Worm (Caenorhabditis elegans): ENCODE data around the gene F17C11.26.

F17C11.26 gene

DNA sequence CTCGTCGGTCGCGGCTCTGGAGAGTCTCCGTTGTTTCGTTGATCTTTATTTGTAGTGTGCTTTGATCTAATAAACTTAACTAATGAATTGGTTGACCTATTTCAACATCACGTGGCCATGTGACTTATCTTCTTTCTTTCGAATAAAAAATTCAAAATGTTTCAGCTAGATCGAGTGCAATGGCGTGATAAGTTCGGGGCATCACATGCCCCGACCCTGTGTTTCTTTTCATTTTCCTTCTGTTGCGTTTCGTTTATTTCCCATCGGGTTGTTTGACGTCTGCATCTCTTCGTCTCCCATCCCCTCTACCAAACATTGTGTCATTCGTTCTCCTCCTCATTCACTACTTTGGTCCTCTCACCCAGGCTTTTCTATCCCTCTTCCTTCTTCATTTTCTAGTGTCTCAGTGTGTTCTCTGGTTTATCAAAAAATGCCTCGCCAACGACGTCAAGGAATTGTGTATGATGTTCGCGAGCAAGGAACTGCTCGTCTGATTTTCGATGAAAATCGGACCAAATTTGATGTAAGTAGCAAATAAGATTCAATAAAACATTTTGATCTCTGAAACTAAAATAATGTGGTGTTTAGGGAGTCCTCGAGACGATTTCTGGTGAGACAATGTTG lies 10.5 kb downstream of the F17C11.26 start, which contains the start of gene F17C11.4:
F17C11.4 (plus strand) TSS at position 206 of the 624 bp plus-strand sequence.
- TF ChIP-seq tbx-2 (tag; optimal IDR thresholded peaks at IDR 0.05) (peak; percentile 42), dve-1 (tag; optimal IDR thresholded peaks at IDR 0.05) (no peak), unc-42 (tag; optimal IDR thresholded peaks at IDR 0.05) (peak; percentile 29), unc-55 (GFP tag; optimal IDR thresholded peaks at IDR 0.05) (peak; percentile 5), nfya-1 (tag; optimal IDR thresholded peaks at IDR 0.05) (peak; percentile 19), hlh-30 (tag; optimal IDR thresholded peaks at IDR 0.05; ENCODE audit: insufficient read depth) (peak; percentile 51), C08G9.2 (tag; optimal IDR thresholded peaks at IDR 0.05) (peak; percentile 8), pat-9 (tag; optimal IDR thresholded peaks at IDR 0.05) (no peak), rnt-1 (tag; optimal IDR thresholded peaks at IDR 0.05) (peak; percentile 9), ceh-18 (tag; optimal IDR thresholded peaks at IDR 0.05) (peak; percentile 90), hlh-13 (GFP tag; optimal IDR thresholded peaks at IDR 0.05) (no peak), ceh-31 (tag; optimal IDR thresholded peaks at IDR 0.05) (peak; percentile 27)

DNA sequence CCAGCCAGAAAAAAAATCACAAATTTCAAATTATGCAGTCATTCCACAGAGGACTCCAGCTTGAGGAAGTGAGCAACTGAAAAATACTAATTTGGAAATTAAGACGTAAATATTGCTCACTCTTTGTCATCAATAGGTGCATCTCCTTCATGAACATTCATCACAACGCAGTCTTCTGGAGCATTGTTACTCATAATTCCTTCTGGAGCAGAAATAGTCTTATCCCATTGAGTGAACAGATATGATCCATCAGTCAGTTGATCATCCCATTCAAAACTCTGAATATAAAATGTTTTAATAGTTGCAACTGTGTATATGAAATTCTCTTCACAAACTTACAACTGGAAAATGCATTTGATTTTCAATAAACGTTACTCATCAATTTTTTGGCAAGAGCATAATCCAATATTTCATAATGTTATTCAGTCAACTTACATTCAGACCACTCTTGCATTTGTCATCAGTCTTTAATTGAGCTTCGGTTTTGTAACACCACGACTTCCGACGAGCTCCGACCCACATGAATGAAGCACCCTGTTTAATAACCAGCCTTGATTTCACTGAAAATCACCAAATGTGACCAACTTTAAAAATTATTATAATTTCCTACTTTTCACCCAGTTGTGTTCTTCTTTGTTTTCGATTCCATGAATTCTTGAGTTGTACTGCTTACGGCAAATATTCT lies 12.4 kb downstream of the F17C11.26 start:
- TF ChIP-seq pha-4 (tag; optimal IDR thresholded peaks at IDR 0.05) (no peak), K02D7.2 (tag; optimal IDR thresholded peaks at IDR 0.05) (no peak), ref-2 (tag; optimal IDR thresholded peaks at IDR 0.05) (no peak), Y22D7AL.16 (tag; optimal IDR thresholded peaks at IDR 0.05) (no peak), ahr-1 (tag; optimal IDR thresholded peaks at IDR 0.05) (no peak), pat-9 (tag; optimal IDR thresholded peaks at IDR 0.05) (no peak), ceh-19 (GFP tag; optimal IDR thresholded peaks at IDR 0.05) (no peak)

DNA sequence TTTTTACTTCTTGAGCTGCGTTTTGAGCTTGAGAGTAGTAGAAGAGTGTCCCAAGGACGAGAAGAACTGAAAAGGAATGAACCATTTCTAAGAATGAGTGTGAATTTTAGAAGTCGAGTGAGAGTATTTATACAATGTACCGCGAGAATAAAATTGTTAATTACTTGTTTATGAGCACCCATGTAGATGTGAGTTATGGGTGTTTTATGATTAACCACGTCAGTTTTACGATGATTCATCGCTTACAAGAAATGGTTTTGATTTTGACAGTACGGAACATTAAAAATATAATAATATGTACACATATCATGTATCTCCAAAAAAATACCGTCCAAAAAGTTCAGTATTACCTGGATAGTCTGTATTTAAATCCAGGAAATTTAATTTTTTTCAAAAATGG lies 13.1 kb downstream of the F17C11.26 start, which contains the start of gene clec-221:
clec-221 (minus strand) TSS at position 101 of the 400 bp plus-strand sequence.
- TF ChIP-seq dve-1 (tag; optimal IDR thresholded peaks at IDR 0.05), result no peak
- TF ChIP-seq unc-3 (GFP tag; conservative IDR thresholded peaks at IDR 0.05), result no peak
- no peak for TF ChIP-seq unc-3 (tag; optimal IDR thresholded peaks at IDR 0.05)
- TF ChIP-seq ceh-48 (tag; optimal IDR thresholded peaks at IDR 0.05), result no peak
- no peak for TF ChIP-seq lim-6 (tag; optimal IDR thresholded peaks at IDR 0.05)
- no peak for TF ChIP-seq T23F11.4 (GFP tag; optimal IDR thresholded peaks at IDR 0.05)
- TF ChIP-seq hlh-13 (GFP tag; optimal IDR thresholded peaks at IDR 0.05), result no peak
- TF ChIP-seq fax-1 (tag; optimal IDR thresholded peaks at IDR 0.05), result no peak
- no peak for TF ChIP-seq rnt-1 (tag; optimal IDR thresholded peaks at IDR 0.05)
- no peak for TF ChIP-seq lin-11 (tag; optimal IDR thresholded peaks at IDR 0.05)
- TF ChIP-seq ahr-1 (tag; optimal IDR thresholded peaks at IDR 0.05), result no peak
- TF ChIP-seq elt-2 (tag; optimal IDR thresholded peaks at IDR 0.05), result no peak
- no peak for TF ChIP-seq ceh-14 (tag; optimal IDR thresholded peaks at IDR 0.05)

DNA sequence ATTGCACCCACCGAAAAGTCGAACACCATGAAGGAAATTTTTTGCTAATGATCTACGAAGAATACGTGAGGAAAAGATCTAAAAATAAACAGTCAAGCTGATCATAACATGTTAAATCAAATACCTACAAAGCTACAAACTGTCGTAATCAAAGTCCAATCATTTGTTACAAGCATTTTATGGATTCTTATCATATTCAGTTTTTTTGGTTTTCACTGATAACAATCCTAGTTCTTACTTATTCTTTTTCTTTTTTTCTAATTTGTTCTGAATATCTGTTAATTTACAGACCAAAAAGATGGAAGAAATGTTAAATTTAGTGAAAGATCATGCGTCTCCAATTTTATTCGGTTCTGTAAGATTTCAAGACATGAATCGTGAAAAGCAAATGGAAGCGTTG lies 13.6 kb downstream of the F17C11.26 start, which contains the start of gene F17C11.6:
F17C11.6 (plus strand) TSS at position 290 of the 400 bp plus-strand sequence.
- TF ChIP-seq eyg-1 (tag; optimal IDR thresholded peaks at IDR 0.05), result no peak
- TF ChIP-seq dve-1 (tag; optimal IDR thresholded peaks at IDR 0.05), result no peak
- no peak for TF ChIP-seq pha-2 (tag; optimal IDR thresholded peaks at IDR 0.05)
- no peak for TF ChIP-seq T23F11.4 (GFP tag; optimal IDR thresholded peaks at IDR 0.05)

DNA sequence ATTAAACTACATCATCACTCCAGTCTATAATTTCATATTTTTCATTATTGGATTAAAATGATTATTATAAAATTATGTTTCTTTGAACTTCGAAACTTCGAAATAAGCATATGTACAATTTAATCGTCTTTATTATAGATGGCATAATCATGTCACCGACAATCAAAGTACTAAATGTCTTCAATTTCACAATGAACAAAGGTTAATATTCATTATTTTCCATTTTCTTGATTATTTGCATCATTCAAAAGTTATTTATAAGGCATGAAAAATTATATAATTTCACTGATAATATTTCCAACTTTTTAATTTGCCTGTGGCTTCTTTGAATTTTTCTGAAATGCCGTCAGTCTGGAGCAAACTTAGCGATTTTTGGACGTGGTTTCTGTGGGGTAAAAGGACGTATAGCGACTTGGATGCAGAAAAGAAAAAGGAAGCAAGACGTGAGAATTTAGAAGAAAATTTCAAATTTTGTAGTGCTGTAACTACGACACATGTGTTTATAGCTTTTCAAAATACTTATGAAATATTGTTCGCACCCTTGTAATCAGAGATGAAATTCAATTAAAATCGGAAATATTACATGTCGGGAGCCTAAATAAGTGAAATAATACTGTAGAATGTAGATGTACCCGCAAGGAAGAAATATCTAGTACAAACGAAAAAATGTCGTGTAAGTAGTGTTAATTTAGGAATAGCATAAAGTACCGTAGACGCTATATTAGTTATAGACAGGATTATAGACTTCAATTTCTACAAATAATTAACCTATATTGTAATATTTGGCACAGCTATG lies 14.6 kb downstream of the F17C11.26 start, which contains the start of gene F17C11.13:
F17C11.13 (plus strand) TSS at position 243 of the 796 bp plus-strand sequence.
- TF ChIP-seq C38D4.7 (GFP tag; optimal IDR thresholded peaks at IDR 0.05) (no peak), sdc-2 (tag; optimal IDR thresholded peaks at IDR 0.05) (no peak), nhr-232 (tag; optimal IDR thresholded peaks at IDR 0.05) (no peak), nfya-1 (tag; optimal IDR thresholded peaks at IDR 0.05) (no peak), ceh-6 (GFP tag; optimal IDR thresholded peaks at IDR 0.05) (no peak), nhr-11 (tag; optimal IDR thresholded peaks at IDR 0.05) (no peak)

Measured in whole organism, late embryonic.